Fruit fly (Drosophila melanogaster) whole organism: Measurements from ENCODE around the gene karr.
"Not testable (repeated sequence)": the region's sequence is repeated elsewhere in the genome, so short reads cannot be mapped to it uniquely, and the experiment has no call there.

Experiments used
- CG8478 ChIP-seq: fragments of >200 bp; optimal IDR thresholded peaks from 2 replicates; lab custom pipeline; 2018; ENCODE audit warnings: inconsistent platforms
- Dll ChIP-seq: fragments of >200 bp; optimal IDR thresholded peaks from 2 replicates; lab custom pipeline; 2017
- EcR ChIP-seq, 2 experiments: fragments of >200 bp; optimal IDR thresholded peaks; 2 replicates each; lab custom pipeline; 2017; ENCODE audit warnings: missing biosample characterization in 2 of 2, missing genetic modification characterization in 2 of 2, missing genetic modification reagents in 2 of 2
- pan ChIP-seq: fragments of >200 bp; optimal IDR thresholded peaks from 2 replicates; lab custom pipeline; 2017
- psq ChIP-seq: fragments of >200 bp; optimal IDR thresholded peaks from 2 replicates; lab custom pipeline; 2017
- usp ChIP-seq: fragments of >200 bp; optimal IDR thresholded peaks from 2 replicates; lab custom pipeline; 2017; ENCODE audit warnings: missing biosample characterization, missing genetic modification characterization, mixed read lengths

Gene karr

DNA sequence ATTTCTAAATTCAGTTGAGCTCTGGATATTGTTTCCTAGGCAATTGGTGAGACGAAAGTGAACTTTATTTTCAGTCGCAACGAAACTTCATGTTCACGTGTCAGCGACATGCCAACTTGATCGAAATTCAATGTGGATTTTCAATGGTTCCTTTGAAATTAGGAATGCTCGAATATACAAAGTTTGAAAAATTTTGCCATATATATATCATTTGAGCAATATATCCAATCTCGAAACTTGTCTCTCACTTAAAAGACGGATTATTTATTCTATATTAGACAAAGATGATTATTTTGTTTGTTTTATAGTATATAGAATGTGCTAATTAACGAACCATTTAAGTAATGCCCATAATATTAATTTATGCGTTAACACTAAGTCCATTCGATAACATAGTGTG, at the start of gene karr:
TSS of gene karr (minus strand) at position 101 of the 400 bp plus-strand sequence.
- no peak for TF ChIP-seq CG8478 (lab: Kevin White, UChicago)
- TF ChIP-seq psq (lab: Kevin White, UChicago): no peak
- no peak for TF ChIP-seq usp (GFP tag; lab: Kevin White, UChicago)
- no peak for TF ChIP-seq pan
- TF ChIP-seq EcR (GFP tag; optimal IDR thresholded peaks at IDR 0.05; lab: Kevin White, UChicago): no peak
- TF ChIP-seq Dll (lab: Kevin White, UChicago): no peak

- TF ChIP-seq CG8478 (lab: Kevin White, UChicago) (no peak), psq (lab: Kevin White, UChicago) (no peak), Dll (lab: Kevin White, UChicago) (no peak), usp (GFP tag; lab: Kevin White, UChicago) (no peak), pan (no peak), EcR (GFP tag; optimal IDR thresholded peaks at IDR 0.05; lab: Kevin White, UChicago) (no peak)
Measured at dm6 chrX:20159679-20160140, 49.3 kb upstream of the karr start, which contains the start of gene Rab35. TSS of gene Rab35 (minus strand) at chrX:20159872.

DNA sequence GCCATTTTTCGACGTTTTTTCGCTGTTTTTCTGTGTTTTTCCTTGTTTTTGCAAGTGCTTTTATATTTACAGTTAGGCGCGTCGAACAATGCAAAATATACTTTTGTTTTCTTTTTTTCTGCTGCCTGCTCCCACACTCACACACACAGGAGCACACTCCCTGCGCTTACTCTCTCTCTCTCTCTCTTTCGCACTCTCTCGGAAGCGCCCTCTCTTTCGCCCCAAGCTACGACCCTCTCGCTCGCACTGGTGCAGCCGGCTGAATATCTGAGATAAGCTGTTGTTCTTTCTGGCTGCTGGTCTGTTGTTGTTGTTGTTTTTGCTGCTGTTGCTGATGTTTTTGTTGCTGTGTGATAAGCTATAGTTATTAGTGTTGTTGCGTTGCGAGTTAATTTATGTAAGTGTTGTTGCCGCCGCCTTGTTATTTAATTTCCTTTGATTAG, 48.6 kb upstream of the karr start:
- TF ChIP-seq pan (no peak), usp (GFP tag; lab: Kevin White, UChicago) (no peak), EcR (GFP tag; optimal IDR thresholded peaks at IDR 0.05; lab: Kevin White, UChicago) (no peak), psq (lab: Kevin White, UChicago) (no peak), CG8478 (lab: Kevin White, UChicago) (peak; percentile 90), Dll (lab: Kevin White, UChicago) (peak; percentile 67)

DNA sequence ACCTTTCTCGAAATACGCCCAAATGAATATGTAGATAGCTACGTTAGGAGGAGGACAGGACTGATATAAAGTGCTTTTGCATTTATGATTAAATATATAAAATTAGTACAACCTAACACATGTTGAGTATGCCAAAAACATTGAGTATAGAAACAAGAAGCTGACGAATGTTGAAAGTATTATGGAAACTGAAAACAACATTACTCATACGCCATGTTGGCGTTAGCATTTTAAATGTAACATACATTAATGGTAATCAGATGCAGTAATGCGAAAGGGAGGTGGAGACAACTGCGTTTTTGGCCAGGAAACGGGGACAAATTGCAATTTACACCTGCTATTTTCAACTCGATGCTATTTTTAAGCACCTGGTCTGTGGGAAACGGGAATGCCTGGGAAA, 48.1 kb upstream of the karr start:
- no peak for TF ChIP-seq Dll (lab: Kevin White, UChicago)
- TF ChIP-seq psq (lab: Kevin White, UChicago): no peak
- TF ChIP-seq usp (GFP tag; lab: Kevin White, UChicago): no peak
- TF ChIP-seq pan: no peak
- TF ChIP-seq CG8478 (lab: Kevin White, UChicago): no peak
- no peak for TF ChIP-seq EcR (GFP tag; optimal IDR thresholded peaks at IDR 0.05; lab: Kevin White, UChicago)

dm6 chrX:20155947-20156346, 45.6 kb upstream of the karr start:
- TF ChIP-seq psq (lab: Kevin White, UChicago): no peak

- TF ChIP-seq pan (no peak), EcR (GFP tag; optimal IDR thresholded peaks at IDR 0.05; lab: Kevin White, UChicago) (no peak), CG8478 (lab: Kevin White, UChicago) (no peak), usp (GFP tag; lab: Kevin White, UChicago) (no peak), psq (lab: Kevin White, UChicago) (no peak), Dll (lab: Kevin White, UChicago) (no peak)
Measured at dm6 chrX:20147693-20148174, 37.4 kb upstream of the karr start, which contains the start of gene aspr. TSS of gene aspr (plus strand) at chrX:20148124.

DNA sequence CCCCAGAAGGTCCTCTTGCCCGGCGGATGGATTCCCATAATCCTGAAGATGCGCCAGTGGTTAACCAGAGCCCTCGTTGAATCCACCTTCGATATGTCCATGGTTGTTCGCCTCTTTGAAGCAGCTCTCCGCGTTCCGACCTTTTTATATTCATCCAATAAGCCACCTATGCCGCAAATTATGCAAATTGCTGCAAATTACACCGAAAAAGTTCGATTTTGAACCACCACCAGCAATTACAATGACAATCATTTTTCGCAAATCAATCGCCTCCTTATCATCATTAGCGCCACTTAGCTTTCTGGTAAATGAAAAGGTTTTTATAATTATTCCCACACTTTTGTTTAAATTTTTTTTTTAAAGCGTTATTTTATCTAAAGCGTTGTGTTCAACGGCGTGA, 32.7 kb upstream of the karr start, which contains the start of gene Or19a:
TSS of gene Or19a (minus strand) at position 101 of the 400 bp plus-strand sequence.
- not testable (repeated sequence) for TF ChIP-seq psq (lab: Kevin White, UChicago); usp (GFP tag; lab: Kevin White, UChicago); EcR (GFP tag; optimal IDR thresholded peaks at IDR 0.05; lab: Kevin White, UChicago)

dm6 chrX:20140710-20141109, 30.3 kb upstream of the karr start, which contains the start of gene CG34332:
TSS of gene CG34332 (plus strand) at chrX:20141010.
- TF ChIP-seq Dll (lab: Kevin White, UChicago) (no peak), psq (lab: Kevin White, UChicago) (no peak), EcR (GFP tag; optimal IDR thresholded peaks at IDR 0.05; lab: Kevin White, UChicago) (no peak), CG8478 (lab: Kevin White, UChicago) (no peak), usp (GFP tag; lab: Kevin White, UChicago) (no peak), pan (no peak)

DNA sequence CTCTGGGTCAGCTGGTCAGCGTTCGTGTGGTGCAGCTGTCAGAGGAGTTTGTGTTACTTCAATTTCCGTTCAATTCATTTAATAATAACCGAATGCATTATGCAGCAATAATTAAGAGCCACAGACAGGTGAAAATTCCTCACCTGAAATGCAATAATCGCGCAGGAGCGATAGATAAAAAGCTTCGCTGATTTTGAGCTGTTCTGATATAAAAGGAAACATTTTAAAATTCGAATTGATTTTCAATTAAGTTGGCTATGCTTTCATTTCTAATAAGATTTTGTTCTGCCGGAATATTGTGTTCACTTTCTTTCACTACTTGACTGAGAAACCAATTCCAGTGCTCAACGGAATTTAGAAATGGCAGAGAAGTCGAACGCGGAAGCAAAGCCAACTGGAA, 29.1 kb upstream of the karr start, which contains the start of gene CG42583:
TSS of gene CG42583 (plus strand) at position 301 of the 400 bp plus-strand sequence.
- TF ChIP-seq pan: no peak
- TF ChIP-seq CG8478 (lab: Kevin White, UChicago): no peak
- TF ChIP-seq EcR (GFP tag; optimal IDR thresholded peaks at IDR 0.05; lab: Kevin White, UChicago): no peak
- TF ChIP-seq psq (lab: Kevin White, UChicago): no peak
- no peak for TF ChIP-seq usp (GFP tag; lab: Kevin White, UChicago)

DNA sequence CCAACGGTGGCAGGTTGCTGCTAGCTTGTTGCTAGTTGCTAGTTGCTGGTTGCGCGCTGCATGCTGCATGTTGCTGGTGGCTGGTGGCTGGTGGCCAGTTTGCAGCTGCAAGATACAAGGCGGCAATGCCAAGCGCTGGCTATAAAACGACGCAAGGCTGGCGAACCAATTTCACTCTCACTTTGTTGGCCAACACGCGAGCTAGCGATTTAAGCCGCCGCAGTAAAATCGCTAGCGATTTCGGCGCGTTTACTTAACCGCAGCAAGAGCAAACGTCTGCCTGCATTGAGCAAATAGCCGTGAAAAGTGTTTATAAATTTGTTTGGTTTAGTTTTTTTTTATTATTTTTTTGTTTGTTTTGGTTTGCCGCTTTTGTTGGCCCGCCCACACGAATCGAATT, 23.1 kb upstream of the karr start, which contains the start of gene CG15322:
TSS of gene CG15322 (plus strand) at position 148 of the 400 bp plus-strand sequence.
- no peak for TF ChIP-seq EcR (GFP tag; optimal IDR thresholded peaks at IDR 0.05; lab: Kevin White, UChicago)
- TF ChIP-seq Dll (lab: Kevin White, UChicago): no peak
- TF ChIP-seq usp (GFP tag; lab: Kevin White, UChicago): no peak
- TF ChIP-seq pan: no peak
- no peak for TF ChIP-seq psq (lab: Kevin White, UChicago)
- TF ChIP-seq CG8478 (lab: Kevin White, UChicago): no peak

- TF ChIP-seq pan (no peak), CG8478 (lab: Kevin White, UChicago) (no peak), EcR (GFP tag; optimal IDR thresholded peaks at IDR 0.05; lab: Kevin White, UChicago) (no peak), Dll (lab: Kevin White, UChicago) (no peak), usp (GFP tag; lab: Kevin White, UChicago) (no peak), psq (lab: Kevin White, UChicago) (no peak)
Measured at dm6 chrX:20130486-20130885, 20.1 kb upstream of the karr start.

dm6 chrX:20129554-20129953, 19.2 kb upstream of the karr start:
- TF ChIP-seq psq (lab: Kevin White, UChicago) (no peak), usp (GFP tag; lab: Kevin White, UChicago) (no peak), CG8478 (lab: Kevin White, UChicago) (no peak), pan (no peak), EcR (GFP tag; optimal IDR thresholded peaks at IDR 0.05; lab: Kevin White, UChicago) (no peak), Dll (lab: Kevin White, UChicago) (no peak)
